Worm (Caenorhabditis elegans): ENCODE results near the gene srh-258.

Gene srh-258

ce11 chrV:15454322-15454721 lies 49.4 kb downstream of the srh-258 start (continued):
- TF ChIP-seq Y56A3A.18 (GFP tag; IDR thresholded peaks at IDR 0.05) (peak; percentile 69; the same call in 1 of the 2 replicates), ceh-27 (GFP tag; optimal IDR thresholded peaks at IDR 0.05) (no peak), aptf-3 (GFP tag; IDR thresholded peaks at IDR 0.05) (0 out of 2 replicates have a peak, but pooled peaks have one; percentile 26), ztf-28 (GFP tag; IDR thresholded peaks at IDR 0.05) (peak; percentile 44; the same call in 1 of the 2 replicates), ZK185.1 (tag; optimal IDR thresholded peaks at IDR 0.05; ENCODE audit: poor library complexity, severe bottlenecking) (peak; percentile 43), Y53F4B.3 (GFP tag; IDR thresholded peaks at IDR 0.05) (0 out of 2 replicates have a peak, but pooled peaks have one; percentile 28), lin-26 (GFP tag; IDR thresholded peaks at IDR 0.05) (peak; percentile 93), fkh-3 (tag; optimal IDR thresholded peaks at IDR 0.05) (peak; percentile 32), Y67H2A.10 (GFP tag; conservative IDR thresholded peaks at IDR 0.05) (no peak), somi-1 (GFP tag; optimal IDR thresholded peaks at IDR 0.05) (peak; percentile 2)

Measured in whole organism, young adult.